Fruit fly (Drosophila melanogaster) whole organism, embryonic: ENCODE results near the gene CG45487.

Experiments
- BEAF-32 ChIP-seq: fragments of 200-800 bp; sonication (Bioruptor generic); optimal IDR thresholded peaks from 3 replicates; lab custom pipeline; 2017; ENCODE audit warnings: missing biosample characterization, missing genetic modification characterization, mild to moderate bottlenecking, moderate library complexity, missing genetic modification reagents
- Bteb2 ChIP-seq: fragments of 200-800 bp; sonication (Bioruptor generic); optimal IDR thresholded peaks from 2 replicates; lab custom pipeline; 2016; ENCODE audit warnings: missing biosample characterization, missing genetic modification characterization
- CG11560 ChIP-seq: fragments of 200-800 bp; sonication (Bioruptor generic); IDR thresholded peaks from 3 replicates; pipeline ENCODE4 v1.3.6; 2022; ENCODE audit warnings: missing biosample characterization, missing genetic modification characterization
- CG12104 ChIP-seq: fragments of 200-800 bp; sonication (Bioruptor generic); optimal IDR thresholded peaks from 3 replicates; lab custom pipeline; 2016; ENCODE audit warnings: missing biosample characterization, missing genetic modification characterization
- CG12155 ChIP-seq: fragments of 200-800 bp; sonication (Bioruptor generic); optimal IDR thresholded peaks from 3 replicates; lab custom pipeline; 2016; ENCODE audit warnings: missing biosample characterization, missing genetic modification characterization
- CG12744 ChIP-seq: fragments of 200-800 bp; sonication (Bioruptor generic); optimal IDR thresholded peaks from 2 replicates; lab custom pipeline; 2016; ENCODE audit warnings: missing biosample characterization, missing genetic modification characterization
- CG13424 ChIP-seq: fragments of 200-800 bp; sonication (Bioruptor generic); optimal IDR thresholded peaks from 2 replicates; lab custom pipeline; 2019; ENCODE audit warnings: missing biosample characterization, mild to moderate bottlenecking, missing genetic modification characterization, moderate library complexity
- CG14014 ChIP-seq: fragments of 200-800 bp; sonication (Bioruptor generic); IDR thresholded peaks from 2 replicates; pipeline ENCODE4 v1.3.6; 2022; ENCODE audit warnings: missing biosample characterization, missing genetic modification characterization
- CG16813 ChIP-seq: fragments of 200-800 bp; sonication (Bioruptor generic); IDR thresholded peaks from 3 replicates; pipeline ENCODE4 v1.3.6; 2022; ENCODE audit warnings: missing biosample characterization, missing genetic modification characterization; ENCODE audit not compliant: partially characterized antibody
- CG30020 ChIP-seq: fragments of 200-800 bp; optimal IDR thresholded peaks from 2 replicates; lab custom pipeline; 2019; ENCODE audit warnings: missing biosample characterization, mild to moderate bottlenecking, missing genetic modification characterization, moderate library complexity
- CG31224 ChIP-seq: fragments of 200-800 bp; sonication (Bioruptor generic); IDR thresholded peaks from 2 replicates; pipeline ENCODE4 v1.3.6; 2022; ENCODE audit warnings: missing biosample characterization, missing genetic modification characterization
- CG3847 ChIP-seq: fragments of 200-800 bp; sonication (Bioruptor generic); IDR thresholded peaks from 2 replicates; pipeline ENCODE4 v1.3.6; 2022; ENCODE audit warnings: missing biosample characterization, missing genetic modification characterization
- CG43689 ChIP-seq: fragments of 200-800 bp; sonication (Bioruptor generic); IDR thresholded peaks from 2 replicates; pipeline ENCODE4 v1.3.6; 2022; ENCODE audit warnings: missing biosample characterization, missing genetic modification characterization
- CG4707 ChIP-seq: fragments of 200-800 bp; sonication (Bioruptor generic); optimal IDR thresholded peaks from 2 replicates; lab custom pipeline; 2018; ENCODE audit warnings: missing biosample characterization, mild to moderate bottlenecking, missing genetic modification characterization, moderate library complexity
- CG7372 ChIP-seq: fragments of 200-800 bp; sonication (Bioruptor generic); IDR thresholded peaks from 2 replicates; pipeline ENCODE4 v1.3.6; 2022; ENCODE audit warnings: missing biosample characterization, missing genetic modification characterization
- CG7963 ChIP-seq: fragments of 200-800 bp; sonication (Bioruptor generic); IDR thresholded peaks from 3 replicates; pipeline ENCODE4 v1.3.6; 2022; ENCODE audit warnings: missing biosample characterization, missing genetic modification characterization; ENCODE audit not compliant: partially characterized antibody
- CG8290 ChIP-seq, 3 experiments: fragments of 200-800 bp; sonication (Bioruptor generic); optimal IDR thresholded peaks; 2 replicates each; lab custom pipeline; 2016 to 2019; ENCODE audit warnings: missing biosample characterization in 3 of 3, missing genetic modification characterization in 3 of 3, mild to moderate bottlenecking in 2 of 3, moderate library complexity in 1 of 3
- CG9876 ChIP-seq: fragments of 200-800 bp; sonication (Bioruptor generic); optimal IDR thresholded peaks from 2 replicates; lab custom pipeline; 2016; ENCODE audit warnings: missing biosample characterization, missing genetic modification characterization
- Chrac-16 ChIP-seq: fragments of 200-800 bp; sonication (Bioruptor generic); optimal IDR thresholded peaks from 3 replicates; lab custom pipeline; 2016; ENCODE audit warnings: missing biosample characterization, missing genetic modification characterization
- Dref ChIP-seq: fragments of 200-800 bp; sonication (Bioruptor generic); IDR thresholded peaks from 2 replicates; pipeline ENCODE4 v1.3.6; 2022; ENCODE audit warnings: missing biosample characterization, missing genetic modification characterization
- Fer3 ChIP-seq: fragments of 200-800 bp; sonication (Bioruptor generic); optimal IDR thresholded peaks from 2 replicates; lab custom pipeline; 2018; ENCODE audit warnings: missing biosample characterization, mild to moderate bottlenecking, missing genetic modification characterization, moderate library complexity
- Hmx ChIP-seq: fragments of 200-800 bp; sonication (Bioruptor generic); optimal IDR thresholded peaks from 2 replicates; lab custom pipeline; 2016; ENCODE audit warnings: missing biosample characterization, missing genetic modification characterization
- Oaz ChIP-seq: fragments of 200-800 bp; sonication (Bioruptor generic); IDR thresholded peaks from 2 replicates; pipeline ENCODE4 v1.3.6; 2022; ENCODE audit warnings: missing biosample characterization, missing genetic modification characterization
- Trl ChIP-seq, 3 experiments: fragments of >200 bp in 2 of 3; fragments of 200-800 bp in 1 of 3; sonication (Bioruptor generic) in 1 of 3; optimal IDR thresholded peaks; 2 replicates in 1 of 3; 3 replicates in 2 of 3; lab custom pipeline; 2016 to 2017; ENCODE audit warnings: missing biosample characterization in 1 of 3, missing genetic modification characterization in 1 of 3
- Usf ChIP-seq: fragments of 200-800 bp; sonication (Bioruptor generic); optimal IDR thresholded peaks from 2 replicates; lab custom pipeline; 2017; ENCODE audit warnings: missing genotype, missing biosample characterization, missing genetic modification characterization
- Xrp1 ChIP-seq: fragments of 200-800 bp; sonication (Bioruptor generic); IDR thresholded peaks from 2 replicates; pipeline ENCODE4 v1.3.6; 2022; ENCODE audit warnings: missing biosample characterization, missing genetic modification characterization
- amos ChIP-seq: fragments of 200-800 bp; sonication (Bioruptor generic); IDR thresholded peaks from 2 replicates; pipeline ENCODE4 v1.3.6; 2022; ENCODE audit warnings: missing biosample characterization, missing genetic modification characterization; ENCODE audit not compliant: partially characterized antibody
- cad ChIP-seq: fragments of >200 bp; optimal IDR thresholded peaks from 2 replicates; lab custom pipeline; 2017; ENCODE audit warnings: missing biosample characterization, missing genetic modification characterization
- ewg ChIP-seq: fragments of 200-800 bp; sonication (Bioruptor generic); optimal IDR thresholded peaks from 3 replicates; lab custom pipeline; 2017; ENCODE audit warnings: mild to moderate bottlenecking, missing biosample characterization, missing genetic modification reagents, missing genetic modification characterization
- gce ChIP-seq: fragments of 200-800 bp; sonication (Bioruptor generic); IDR thresholded peaks from 3 replicates; pipeline ENCODE4 v1.3.6; 2022; ENCODE audit warnings: missing biosample characterization, missing genetic modification characterization
- knrl ChIP-seq: fragments of 200-800 bp; sonication (Bioruptor generic); IDR thresholded peaks from 3 replicates; pipeline ENCODE4 v1.3.6; 2022; ENCODE audit warnings: missing biosample characterization, missing genetic modification characterization; ENCODE audit not compliant: partially characterized antibody
- otp ChIP-seq: fragments of 200-800 bp; sonication (Bioruptor generic); IDR thresholded peaks from 3 replicates; pipeline ENCODE4, ENCODE4 v1.3.6; 2022; ENCODE audit warnings: missing biosample characterization, missing genetic modification characterization
- prd ChIP-seq, 3 experiments: fragments of >200 bp in 2 of 3; fragments of 200-800 bp in 1 of 3; sonication (Bioruptor generic) in 1 of 3; optimal IDR thresholded peaks in 2 of 3; IDR thresholded peaks in 1 of 3; 2 replicates in 2 of 3; 3 replicates in 1 of 3; pipeline versions ENCODE4 v1.3.6 to Lab custom; 2017 to 2022; ENCODE audit warnings: missing biosample characterization in 1 of 3, missing genetic modification characterization in 1 of 3
- pzg ChIP-seq: fragments of 200-800 bp; sonication (Bioruptor generic); optimal IDR thresholded peaks from 3 replicates; lab custom pipeline; 2018; ENCODE audit warnings: missing biosample characterization, mild to moderate bottlenecking, missing genetic modification characterization, moderate library complexity
- run ChIP-seq: fragments of 200-800 bp; sonication (Bioruptor generic); optimal IDR thresholded peaks from 3 replicates; lab custom pipeline; 2018; ENCODE audit warnings: missing biosample characterization, mild to moderate bottlenecking, missing genetic modification characterization
- sd ChIP-seq: fragments of 200-800 bp; sonication (Bioruptor generic); optimal IDR thresholded peaks from 3 replicates; lab custom pipeline; 2018; ENCODE audit warnings: missing biosample characterization, mild to moderate bottlenecking, missing genetic modification characterization, moderate library complexity
- sens-2 ChIP-seq: fragments of 200-800 bp; sonication (Bioruptor generic); IDR thresholded peaks from 2 replicates; pipeline ENCODE4 v1.3.6; 2022; ENCODE audit warnings: missing biosample characterization, missing genetic modification characterization
- seq ChIP-seq: fragments of 200-800 bp; sonication (Bioruptor generic); IDR thresholded peaks from 2 replicates; pipeline ENCODE4 v1.3.6; 2022; ENCODE audit warnings: missing biosample characterization, missing genetic modification characterization
- stc ChIP-seq: fragments of 200-800 bp; sonication (Bioruptor generic); IDR thresholded peaks from 2 replicates; pipeline ENCODE4 v1.3.6; 2022; ENCODE audit warnings: missing biosample characterization, missing genetic modification characterization
- stwl ChIP-seq: fragments of 200-800 bp; sonication (Bioruptor generic); optimal IDR thresholded peaks from 3 replicates; lab custom pipeline; 2018; ENCODE audit warnings: missing biosample characterization, mild to moderate bottlenecking, missing genetic modification characterization, moderate library complexity
- sug ChIP-seq: fragments of 200-800 bp; optimal IDR thresholded peaks from 2 replicates; lab custom pipeline; 2019; ENCODE audit warnings: missing biosample characterization, mild to moderate bottlenecking, missing genetic modification characterization, moderate library complexity
- tap ChIP-seq: fragments of 200-800 bp; optimal IDR thresholded peaks from 3 replicates; lab custom pipeline; 2019; ENCODE audit warnings: missing biosample characterization, mild to moderate bottlenecking, missing genetic modification characterization, moderate library complexity
- toy ChIP-seq: fragments of 200-800 bp; sonication (Bioruptor generic); IDR thresholded peaks from 2 replicates; pipeline ENCODE4 v1.3.6; 2022; ENCODE audit warnings: missing biosample characterization, missing genetic modification characterization
- tup ChIP-seq: fragments of 200-800 bp; sonication (Bioruptor generic); optimal IDR thresholded peaks from 2 replicates; lab custom pipeline; 2016; ENCODE audit warnings: missing biosample characterization, mild to moderate bottlenecking, missing genetic modification characterization, moderate library complexity
- z ChIP-seq: fragments of 200-800 bp; sonication (Bioruptor generic); IDR thresholded peaks from 3 replicates; pipeline ENCODE4 v1.3.6; 2022; ENCODE audit warnings: missing biosample characterization, missing genetic modification characterization

The CG45487 gene

DNA sequence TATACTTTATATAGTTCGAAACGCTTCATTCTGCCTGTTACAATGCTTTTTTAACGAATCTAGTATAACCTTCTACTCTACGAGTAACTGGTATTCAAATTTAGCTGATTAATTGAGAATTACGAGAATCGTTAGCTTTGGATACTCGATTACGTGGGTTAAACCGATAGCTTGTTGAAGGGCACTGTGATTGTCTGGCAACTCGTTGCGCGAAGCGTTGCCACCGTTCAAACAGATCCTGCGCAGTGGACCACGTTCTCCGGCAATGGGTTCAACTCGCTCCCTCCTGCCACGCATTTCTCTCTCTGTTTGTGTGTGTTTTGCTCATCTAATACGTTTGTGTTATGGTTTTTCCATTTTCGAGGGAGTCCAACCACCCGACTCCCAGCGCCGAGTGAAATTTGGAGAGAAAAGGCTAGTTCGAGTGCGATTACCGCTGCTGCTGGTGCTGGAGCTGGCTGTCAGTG is 45.8 kb upstream of the CG45487 start, which contains the start of gene Nep3:
Gene Nep3, plus strand, starts transcription at position 417 of the 467 bp plus-strand sequence.
- TF ChIP-seq CG30020 (tag; lab: Kevin White, UChicago): no peak
- TF ChIP-seq otp (GFP tag; lab: Robert Waterston, UW): no peak
- no peak for TF ChIP-seq run
- TF ChIP-seq Chrac-16: no peak
- no peak for TF ChIP-seq Bteb2 (GFP tag; lab: Kevin White, UChicago)
- no peak for TF ChIP-seq CG8290 (GFP tag; optimal IDR thresholded peaks at IDR 0.05; lab: Kevin White, UChicago)
- TF ChIP-seq CG8290 (tag; optimal IDR thresholded peaks at IDR 0.05; lab: Kevin White, UChicago): peak in 1 of 2 experiments; percentile 10
- TF ChIP-seq gce (GFP tag; lab: Robert Waterston, UW): no peak
- no peak for TF ChIP-seq seq (GFP tag; lab: Robert Waterston, UW)
- TF ChIP-seq cad (GFP tag; lab: Kevin White, UChicago): no peak
- no peak for TF ChIP-seq CG3847 (GFP tag; lab: Robert Waterston, UW)
- no peak for TF ChIP-seq toy (GFP tag; lab: Robert Waterston, UW)
- TF ChIP-seq prd (optimal IDR thresholded peaks at IDR 0.05; lab: Kevin White, UChicago): no peak
- TF ChIP-seq prd (GFP tag; IDR thresholded peaks at IDR 0.05; lab: Robert Waterston, UW): no peak
- no peak for TF ChIP-seq sug (tag; lab: Kevin White, UChicago)
- no peak for TF ChIP-seq Oaz (GFP tag; lab: Robert Waterston, UW)
- peak; percentile 11 for TF ChIP-seq BEAF-32
- TF ChIP-seq knrl (GFP tag; lab: Robert Waterston, UW): 0 out of 3 replicates have a peak, but pooled peaks have one; percentile 29
- TF ChIP-seq CG14014 (GFP tag; lab: Robert Waterston, UW): no peak
- TF ChIP-seq Xrp1: no peak
- TF ChIP-seq CG7963 (GFP tag; lab: Robert Waterston, UW): no peak
- peak; percentile 98 for TF ChIP-seq ewg (GFP tag; lab: Kevin White, UChicago)
- TF ChIP-seq pzg (GFP tag; lab: Kevin White, UChicago): peak; percentile 35
- TF ChIP-seq tap (tag; lab: Kevin White, UChicago): no peak
- TF ChIP-seq stc (GFP tag; lab: Robert Waterston, UW): no peak
- TF ChIP-seq Hmx (GFP tag; lab: Kevin White, UChicago): no peak
- no peak for TF ChIP-seq CG12104 (GFP tag; lab: Kevin White, UChicago)
- no peak for TF ChIP-seq Fer3
- no peak for TF ChIP-seq CG12744 (GFP tag; lab: Kevin White, UChicago)
- no peak for TF ChIP-seq CG9876
- TF ChIP-seq CG16813 (GFP tag; lab: Robert Waterston, UW): no peak
- peak; percentile 20; the same call in 1 of the 2 replicates for TF ChIP-seq amos (GFP tag; lab: Robert Waterston, UW)
- peak; percentile 71; the same call in 2 of the 3 replicates for TF ChIP-seq CG11560 (tag; lab: Robert Waterston, UW)
- TF ChIP-seq CG13424 (tag; lab: Kevin White, UChicago): no peak
- TF ChIP-seq z: peak; percentile 72; the same call in 2 of the 3 replicates
- TF ChIP-seq Dref (GFP tag; lab: Robert Waterston, UW): peak; percentile 38; the same call in 1 of the 2 replicates
- peak in 1 of 2 experiments; percentile 5 for TF ChIP-seq Trl (optimal IDR thresholded peaks at IDR 0.05; lab: Kevin White, UChicago)
- TF ChIP-seq Trl (GFP tag; optimal IDR thresholded peaks at IDR 0.05; lab: Kevin White, UChicago): no peak
- no peak for TF ChIP-seq CG7372 (GFP tag; lab: Robert Waterston, UW)
- no peak for TF ChIP-seq stwl (tag; lab: Kevin White, UChicago)
- TF ChIP-seq CG12155 (GFP tag; lab: Kevin White, UChicago): no peak
- no peak for TF ChIP-seq CG4707
- TF ChIP-seq tup (GFP tag; lab: Kevin White, UChicago): no peak
- TF ChIP-seq Usf (GFP tag; lab: Kevin White, UChicago): no peak
- TF ChIP-seq sd (tag; lab: Kevin White, UChicago): no peak
- no peak for TF ChIP-seq sens-2 (GFP tag; lab: Robert Waterston, UW)
- no peak for TF ChIP-seq CG43689
- TF ChIP-seq CG31224 (GFP tag; lab: Robert Waterston, UW): no peak
- TF ChIP-seq, all 482 proteins: peak for 10
